Fruit fly (Drosophila melanogaster): Measurements from ENCODE around the gene RpL36A.
A peak's percentile ranks its signal among the peaks of the same experiment; 100 is the strongest.

- TF ChIP-seq CG10147 (GFP tag; optimal IDR thresholded peaks at IDR 0.05): no peak
- TF ChIP-seq cwo (GFP tag; optimal IDR thresholded peaks at IDR 0.05): peak; percentile 1
- TF ChIP-seq ttk (GFP tag; IDR thresholded peaks at IDR 0.05): peak; percentile 5; the same call in 1 of the 2 replicates
- TF ChIP-seq Dfd (GFP tag; optimal IDR thresholded peaks at IDR 0.05): no peak
- no peak for TF ChIP-seq Hand (GFP tag; optimal IDR thresholded peaks at IDR 0.05)
- TF ChIP-seq Chrac-16 (GFP tag; optimal IDR thresholded peaks at IDR 0.05): no peak
These were observed 31.9 kb downstream of the RpL36A start, which contains the start of the genes Glyat and Tg for dm6 chr2L:8010602-8011455.
